Worm (Caenorhabditis elegans): Measurements from ENCODE around the gene clec-45.

DNA sequence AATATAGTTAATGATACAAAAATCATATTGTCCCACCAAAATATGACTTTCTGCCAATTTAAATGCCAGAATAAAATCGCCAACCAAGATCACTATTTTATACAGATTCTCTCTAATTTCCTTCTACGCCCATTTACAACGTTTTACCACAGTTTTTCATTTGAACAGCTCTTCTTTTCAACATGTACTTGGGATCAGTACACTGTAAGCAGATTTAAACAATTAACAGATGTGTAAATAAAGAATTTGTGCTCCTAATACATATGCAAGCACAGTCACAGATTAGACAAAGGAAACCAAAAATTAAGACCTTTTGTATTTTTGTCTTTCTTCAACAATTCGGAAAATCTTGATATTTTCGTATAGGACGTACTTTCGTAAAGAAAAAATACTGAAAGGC is 5.5 kb downstream of the clec-45 start, which contains the start of gene F07C4.11:
- TF ChIP-seq dao-5 (tag; optimal IDR thresholded peaks at IDR 0.05) = no peak
- no peak for TF ChIP-seq him-1 (tag; optimal IDR thresholded peaks at IDR 0.05)
